Fruit fly (Drosophila melanogaster) whole organism, embryonic: ENCODE measurements around the gene Pvf3.

Experiments used
- CG11456 ChIP-seq: fragments of 200-800 bp; sonication (Bioruptor generic); IDR thresholded peaks from 3 replicates; pipeline ENCODE4 v1.3.6; 2022; ENCODE audit warnings: missing biosample characterization, missing genetic modification characterization
- CG12299 ChIP-seq: fragments of 200-800 bp; sonication (Bioruptor generic); optimal IDR thresholded peaks from 2 replicates; lab custom pipeline; 2018; ENCODE audit warnings: missing biosample characterization, mild to moderate bottlenecking, missing genetic modification characterization
- CG12744 ChIP-seq: fragments of 200-800 bp; sonication (Bioruptor generic); optimal IDR thresholded peaks from 2 replicates; lab custom pipeline; 2016; ENCODE audit warnings: missing biosample characterization, missing genetic modification characterization
- CG14667 ChIP-seq: fragments of 200-800 bp; sonication (Bioruptor generic); IDR thresholded peaks from 2 replicates; pipeline ENCODE4 v1.3.6; 2022; ENCODE audit warnings: missing biosample characterization, missing genetic modification characterization
- CG17359 ChIP-seq: fragments of 200-800 bp; sonication (Bioruptor generic); optimal IDR thresholded peaks from 3 replicates; lab custom pipeline; 2018; ENCODE audit warnings: missing biosample characterization, mild to moderate bottlenecking, missing genetic modification characterization, moderate library complexity
- CG17802 ChIP-seq: fragments of 200-800 bp; sonication (Bioruptor generic); optimal IDR thresholded peaks from 2 replicates; lab custom pipeline; 2018; ENCODE audit warnings: missing biosample characterization, mild to moderate bottlenecking, missing genetic modification characterization, moderate library complexity
- CG17912 ChIP-seq: fragments of 200-800 bp; sonication (Bioruptor generic); optimal IDR thresholded peaks from 2 replicates; lab custom pipeline; 2018; ENCODE audit warnings: missing biosample characterization, mild to moderate bottlenecking, missing genetic modification characterization
- CG1792 ChIP-seq: fragments of 200-800 bp; sonication (Bioruptor generic); optimal IDR thresholded peaks from 2 replicates; lab custom pipeline; 2016; ENCODE audit warnings: missing biosample characterization, missing genetic modification characterization
- CG2889 ChIP-seq: fragments of 200-800 bp; sonication (Bioruptor generic); IDR thresholded peaks from 3 replicates; pipeline ENCODE4 v1.3.6; 2022; ENCODE audit warnings: missing biosample characterization, missing genetic modification characterization
- CG34224 ChIP-seq: fragments of 200-800 bp; sonication (Bioruptor generic); IDR thresholded peaks from 3 replicates; pipeline ENCODE4 v1.3.6; 2022; ENCODE audit warnings: missing biosample characterization, missing genetic modification characterization; ENCODE audit not compliant: partially characterized antibody
- CG34422 ChIP-seq: fragments of 200-800 bp; sonication (Bioruptor generic); IDR thresholded peaks from 3 replicates; pipeline ENCODE4 v1.3.6; 2022; ENCODE audit warnings: missing biosample characterization, missing genetic modification characterization
- CG3995 ChIP-seq: fragments of 200-800 bp; sonication (Bioruptor generic); optimal IDR thresholded peaks from 3 replicates; lab custom pipeline; 2016; ENCODE audit warnings: missing biosample characterization, missing genetic modification characterization
- CG4404 ChIP-seq: fragments of 200-800 bp; sonication (Bioruptor generic); IDR thresholded peaks from 2 replicates; pipeline ENCODE4 v1.3.6; 2022; ENCODE audit warnings: missing biosample characterization, missing genetic modification characterization
- CG4617 ChIP-seq: fragments of 200-800 bp; sonication (Bioruptor generic); optimal IDR thresholded peaks from 3 replicates; lab custom pipeline; 2016; ENCODE audit warnings: missing biosample characterization, missing genetic modification characterization, borderline replicate concordance
- CG4854 ChIP-seq: fragments of 200-800 bp; sonication (Bioruptor generic); optimal IDR thresholded peaks from 2 replicates; lab custom pipeline; 2016; ENCODE audit warnings: missing biosample characterization, missing genetic modification characterization, inconsistent platforms
- CG5180 ChIP-seq: fragments of 200-800 bp; sonication (Bioruptor generic); optimal IDR thresholded peaks from 3 replicates; lab custom pipeline; 2017; ENCODE audit warnings: missing biosample characterization, missing genetic modification characterization, mild to moderate bottlenecking, moderate library complexity, missing genetic modification reagents
- CG6854 ChIP-seq: fragments of 200-800 bp; sonication (Bioruptor generic); optimal IDR thresholded peaks from 3 replicates; lab custom pipeline; 2017; ENCODE audit warnings: missing biosample characterization, mild to moderate bottlenecking, missing genetic modification characterization
- CG7357 ChIP-seq: fragments of 200-800 bp; sonication (Bioruptor generic); IDR thresholded peaks from 3 replicates; pipeline ENCODE4 v1.3.6; 2022; ENCODE audit warnings: missing biosample characterization, missing genetic modification characterization
- CG8359 ChIP-seq: fragments of 200-800 bp; sonication (Bioruptor generic); optimal IDR thresholded peaks from 2 replicates; lab custom pipeline; 2017; ENCODE audit warnings: missing biosample characterization, mild to moderate bottlenecking, missing genetic modification characterization, borderline replicate concordance
- CG9876 ChIP-seq: fragments of 200-800 bp; sonication (Bioruptor generic); optimal IDR thresholded peaks from 2 replicates; lab custom pipeline; 2016; ENCODE audit warnings: missing biosample characterization, missing genetic modification characterization
- E2f1 ChIP-seq: fragments of 200-800 bp; sonication (Bioruptor generic); IDR thresholded peaks from 2 replicates; pipeline ENCODE4 v1.3.6; 2022; ENCODE audit warnings: missing biosample characterization, missing genetic modification characterization
- Fer1 ChIP-seq: fragments of 200-800 bp; sonication (Bioruptor generic); optimal IDR thresholded peaks from 2 replicates; lab custom pipeline; 2017; ENCODE audit warnings: missing biosample characterization, mild to moderate bottlenecking, missing genetic modification characterization
- Gug ChIP-seq: fragments of 200-800 bp; sonication (Bioruptor generic); IDR thresholded peaks from 4 replicates; pipeline ENCODE4 v1.3.6; 2022; ENCODE audit warnings: missing biosample characterization, missing genetic modification characterization
- HLH4C ChIP-seq: fragments of 200-800 bp; sonication (Bioruptor generic); IDR thresholded peaks from 3 replicates; pipeline ENCODE4 v1.3.6; 2022; ENCODE audit warnings: missing biosample characterization, missing genetic modification characterization; ENCODE audit not compliant: partially characterized antibody
- Hey ChIP-seq: fragments of 200-800 bp; sonication (Bioruptor generic); optimal IDR thresholded peaks from 3 replicates; lab custom pipeline; 2018; ENCODE audit warnings: missing biosample characterization, mild to moderate bottlenecking, missing genetic modification characterization
- Meics ChIP-seq: fragments of 200-800 bp; sonication (Bioruptor generic); optimal IDR thresholded peaks from 2 replicates; lab custom pipeline; 2017; ENCODE audit warnings: missing biosample characterization, mild to moderate bottlenecking, missing genetic modification characterization
- Oaz ChIP-seq: fragments of 200-800 bp; sonication (Bioruptor generic); IDR thresholded peaks from 2 replicates; pipeline ENCODE4 v1.3.6; 2022; ENCODE audit warnings: missing biosample characterization, missing genetic modification characterization
- Pdp1 ChIP-seq, 2 experiments: fragments of 200-800 bp; sonication (Bioruptor generic); optimal IDR thresholded peaks; 3 replicates each; lab custom pipeline; 2016; ENCODE audit warnings: missing biosample characterization in 2 of 2, missing genetic modification characterization in 2 of 2, mild to moderate bottlenecking in 1 of 2, moderate library complexity in 1 of 2
- Trl ChIP-seq, 3 experiments: fragments of >200 bp in 2 of 3; fragments of 200-800 bp in 1 of 3; sonication (Bioruptor generic) in 1 of 3; optimal IDR thresholded peaks; 2 replicates in 1 of 3; 3 replicates in 2 of 3; lab custom pipeline; 2016 to 2017; ENCODE audit warnings: missing biosample characterization in 1 of 3, missing genetic modification characterization in 1 of 3
- Usf ChIP-seq: fragments of 200-800 bp; sonication (Bioruptor generic); optimal IDR thresholded peaks from 2 replicates; lab custom pipeline; 2017; ENCODE audit warnings: missing genotype, missing biosample characterization, missing genetic modification characterization
- ab ChIP-seq: fragments of 200-800 bp; sonication (Bioruptor generic); optimal IDR thresholded peaks from 2 replicates; lab custom pipeline; 2016; ENCODE audit warnings: missing biosample characterization, missing genetic modification characterization
- chinmo ChIP-seq: fragments of 200-800 bp; sonication (Bioruptor generic); IDR thresholded peaks from 4 replicates; pipeline ENCODE4 v1.3.6; 2022; ENCODE audit warnings: missing biosample characterization, missing genetic modification characterization; ENCODE audit not compliant: partially characterized antibody
- croc ChIP-seq: fragments of 200-800 bp; sonication (Bioruptor generic); conservative IDR thresholded peaks from 3 replicates; pipeline ENCODE4 v1.3.6; 2022; ENCODE audit warnings: missing biosample characterization, missing genetic modification characterization
- cwo ChIP-seq: fragments of 200-800 bp; sonication (Bioruptor generic); optimal IDR thresholded peaks from 3 replicates; lab custom pipeline; 2017; ENCODE audit warnings: missing biosample characterization, missing genetic modification characterization, mild to moderate bottlenecking, moderate library complexity, missing genetic modification reagents
- dati ChIP-seq: fragments of 200-800 bp; sonication (Bioruptor generic); IDR thresholded peaks from 2 replicates; pipeline ENCODE4 v1.3.6; 2022; ENCODE audit warnings: missing biosample characterization, missing genetic modification characterization
- eyg ChIP-seq: fragments of 200-800 bp; sonication (Bioruptor generic); optimal IDR thresholded peaks from 3 replicates; lab custom pipeline; 2016; ENCODE audit warnings: missing biosample characterization, missing genetic modification characterization
- grn ChIP-seq: fragments of 200-800 bp; sonication (Bioruptor generic); optimal IDR thresholded peaks from 3 replicates; lab custom pipeline; 2017; ENCODE audit warnings: missing biosample characterization, missing genetic modification characterization
- gsb ChIP-seq: fragments of 200-800 bp; sonication (Bioruptor generic); IDR thresholded peaks from 2 replicates; pipeline ENCODE4 v1.3.6; 2022; ENCODE audit warnings: missing biosample characterization, missing genetic modification characterization
- klu ChIP-seq: fragments of 200-800 bp; sonication (Bioruptor generic); IDR thresholded peaks from 2 replicates; pipeline ENCODE4 v1.3.6; 2022; ENCODE audit warnings: missing biosample characterization, missing genetic modification characterization
- kni ChIP-seq: fragments of 200-800 bp; sonication (Bioruptor generic); optimal IDR thresholded peaks from 3 replicates; lab custom pipeline; 2017; ENCODE audit warnings: mild to moderate bottlenecking, missing biosample characterization, missing genetic modification reagents, missing genetic modification characterization
- mam ChIP-seq: fragments of 200-800 bp; sonication (Bioruptor generic); optimal IDR thresholded peaks from 3 replicates; lab custom pipeline; 2016; ENCODE audit warnings: missing biosample characterization, missing genetic modification characterization
- nau ChIP-seq: fragments of 200-800 bp; sonication (Bioruptor generic); optimal IDR thresholded peaks from 3 replicates; lab custom pipeline; 2017; ENCODE audit warnings: missing biosample characterization, mild to moderate bottlenecking, missing genetic modification characterization, missing genetic modification reagents
- pho ChIP-seq: fragments of 200-800 bp; sonication (Bioruptor generic); optimal IDR thresholded peaks from 2 replicates; lab custom pipeline; 2016; ENCODE audit warnings: missing biosample characterization, missing genetic modification characterization
- psq ChIP-seq: fragments of 200-800 bp; sonication (Bioruptor generic); optimal IDR thresholded peaks from 2 replicates; lab custom pipeline; 2017; ENCODE audit warnings: missing biosample characterization, missing genetic modification characterization
- stc ChIP-seq: fragments of 200-800 bp; sonication (Bioruptor generic); IDR thresholded peaks from 2 replicates; pipeline ENCODE4 v1.3.6; 2022; ENCODE audit warnings: missing biosample characterization, missing genetic modification characterization
- tin ChIP-seq: fragments of 200-800 bp; sonication (Bioruptor generic); optimal IDR thresholded peaks from 3 replicates; lab custom pipeline; 2016; ENCODE audit warnings: missing biosample characterization, missing genetic modification characterization
- tio ChIP-seq: fragments of 200-800 bp; sonication (Bioruptor generic); optimal IDR thresholded peaks from 2 replicates; lab custom pipeline; 2017; ENCODE audit warnings: missing biosample characterization, missing genetic modification characterization, inconsistent platforms
- wdn ChIP-seq: fragments of 200-800 bp; sonication (Bioruptor generic); IDR thresholded peaks from 2 replicates; pipeline ENCODE4 v1.3.6; 2022; ENCODE audit warnings: missing biosample characterization, missing genetic modification characterization
- wek ChIP-seq: fragments of 200-800 bp; sonication (Bioruptor generic); optimal IDR thresholded peaks from 3 replicates; lab custom pipeline; 2018; ENCODE audit warnings: missing biosample characterization, mild to moderate bottlenecking, missing genetic modification characterization, moderate library complexity

The Pvf3 gene

DNA sequence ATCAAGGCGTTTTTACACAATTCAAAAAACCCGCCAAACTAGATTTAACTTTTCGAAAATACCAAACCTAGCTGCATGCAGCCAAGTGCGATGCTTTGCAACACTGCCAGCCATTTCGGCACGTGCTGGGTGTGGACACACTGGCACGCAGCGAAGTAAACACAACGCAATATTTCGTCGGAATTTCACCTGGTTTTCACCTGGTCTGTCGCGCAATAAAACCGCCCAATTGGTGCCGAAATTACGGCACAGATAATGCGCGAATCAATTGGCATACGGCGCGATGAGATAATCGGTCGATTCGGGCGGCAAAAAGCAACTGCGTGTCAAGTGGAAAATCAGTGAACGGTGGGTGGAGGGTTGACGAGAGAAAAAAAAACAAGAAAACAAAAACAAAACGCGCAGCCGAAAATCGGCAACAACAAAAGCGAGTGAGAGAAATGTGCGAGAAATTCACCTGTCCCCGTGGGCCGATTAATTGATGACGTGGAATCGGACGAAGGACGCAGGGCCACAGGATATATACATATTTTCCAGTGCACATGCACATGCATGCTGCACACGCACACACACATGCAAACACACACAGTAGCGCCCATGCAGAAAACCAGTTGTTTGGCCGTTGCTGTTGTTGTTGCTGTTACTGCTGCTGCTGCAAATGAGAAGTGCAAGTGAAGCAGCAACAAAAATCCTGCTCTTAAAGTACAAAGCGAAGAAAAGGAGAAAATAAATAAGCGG lies 101.1 kb downstream of the Pvf3 start, which contains the start of gene Mnn1 (continued):
- peak; percentile 53 for TF ChIP-seq mam (GFP tag; lab: Kevin White, UChicago)
- TF ChIP-seq CG12299 (tag; lab: Kevin White, UChicago), result no peak
- TF ChIP-seq tin, result peak; percentile 13
- peak; percentile 87; the same call in 2 of the 3 replicates for TF ChIP-seq CG34422 (GFP tag; lab: Robert Waterston, UW)
- 0 out of 3 replicates have a peak, but pooled peaks have one; percentile 41 for TF ChIP-seq CG11456
- TF ChIP-seq Oaz (GFP tag; lab: Robert Waterston, UW), result no peak
- 0 out of 3 replicates have a peak, but pooled peaks have one; percentile 26 for TF ChIP-seq CG34224 (GFP tag; lab: Robert Waterston, UW)
- peak; percentile 95 for TF ChIP-seq cwo (GFP tag; lab: Kevin White, UChicago)
- TF ChIP-seq pho (GFP tag; lab: Kevin White, UChicago), result peak; percentile 24
- no peak for TF ChIP-seq nau (GFP tag; lab: Kevin White, UChicago)
- no peak for TF ChIP-seq gsb
- TF ChIP-seq klu (GFP tag; lab: Robert Waterston, UW), result peak; percentile 25; the same call in 1 of the 2 replicates
- TF ChIP-seq dati (GFP tag; lab: Robert Waterston, UW), result no peak
- TF ChIP-seq kni (GFP tag; lab: Kevin White, UChicago), result no peak
- TF ChIP-seq CG6854 (GFP tag; lab: Kevin White, UChicago), result no peak
- no peak for TF ChIP-seq psq
- no peak for TF ChIP-seq CG1792 (GFP tag; lab: Kevin White, UChicago)
- TF ChIP-seq stc (GFP tag; lab: Robert Waterston, UW), result no peak
- peak in 1 of 2 experiments; percentile 83 for TF ChIP-seq Pdp1 (GFP tag; optimal IDR thresholded peaks at IDR 0.05; lab: Kevin White, UChicago)
- TF ChIP-seq CG5180 (GFP tag; lab: Kevin White, UChicago), result no peak
- TF ChIP-seq CG2889 (GFP tag; lab: Robert Waterston, UW), result no peak
- no peak for TF ChIP-seq CG17802 (tag; lab: Kevin White, UChicago)
- TF ChIP-seq E2f1, result 0 out of 2 replicates have a peak, but pooled peaks have one; percentile 15
- no peak for TF ChIP-seq tio
- TF ChIP-seq CG17359 (tag; lab: Kevin White, UChicago), result peak; percentile 11
- peak; percentile 67 for TF ChIP-seq Fer1 (GFP tag; lab: Kevin White, UChicago)
- TF ChIP-seq HLH4C (GFP tag; lab: Robert Waterston, UW), result no peak
- TF ChIP-seq Meics (GFP tag; lab: Kevin White, UChicago), result peak; percentile 93
- TF ChIP-seq CG14667 (GFP tag; lab: Robert Waterston, UW), result no peak
- no peak for TF ChIP-seq CG3995
- no peak for TF ChIP-seq CG9876 (GFP tag; lab: Kevin White, UChicago)
- no peak for TF ChIP-seq Trl (optimal IDR thresholded peaks at IDR 0.05; lab: Kevin White, UChicago)
- peak; percentile 40 for TF ChIP-seq Trl (GFP tag; optimal IDR thresholded peaks at IDR 0.05; lab: Kevin White, UChicago)
- TF ChIP-seq CG4404 (GFP tag; lab: Robert Waterston, UW), result no peak
- TF ChIP-seq croc (GFP tag; lab: Robert Waterston, UW), result no peak
- TF ChIP-seq CG17912 (GFP tag; lab: Kevin White, UChicago), result peak; percentile 34
- peak; percentile 37 for TF ChIP-seq CG4854 (GFP tag; lab: Kevin White, UChicago)
- TF ChIP-seq CG4617 (GFP tag; lab: Kevin White, UChicago), result peak; percentile 73
- no peak for TF ChIP-seq CG7357 (GFP tag; lab: Robert Waterston, UW)
- no peak for TF ChIP-seq wdn (GFP tag; lab: Robert Waterston, UW)
- peak; percentile 85; the same call in 3 of the 4 replicates for TF ChIP-seq chinmo (GFP tag; lab: Robert Waterston, UW)
- TF ChIP-seq Usf (GFP tag; lab: Kevin White, UChicago), result no peak
- TF ChIP-seq eyg (GFP tag; lab: Kevin White, UChicago), result no peak
- TF ChIP-seq grn, result no peak
- TF ChIP-seq Hey, result peak; percentile 84
- no peak for TF ChIP-seq wek (GFP tag; lab: Kevin White, UChicago)
- TF ChIP-seq ab, result no peak
- TF ChIP-seq Gug, result no peak
- no peak for TF ChIP-seq CG12744
- no peak for TF ChIP-seq CG8359 (GFP tag; lab: Kevin White, UChicago)
